Fruit fly (Drosophila melanogaster): ENCODE measurements around the gene CG42507.
A peak's percentile ranks its signal among the peaks of the same experiment; 100 is the strongest.

CG42507 gene

dm6 chr3L:14759097-14759795 is 1.5 kb upstream of the CG42507 start (continued):
- TF ChIP-seq Lpt (GFP tag; optimal IDR thresholded peaks at IDR 0.05): no peak
- peak; percentile 99 for TF ChIP-seq slp2 (GFP tag; optimal IDR thresholded peaks at IDR 0.05)
- TF ChIP-seq CG30431 (GFP tag; optimal IDR thresholded peaks at IDR 0.05): peak; percentile 100
- TF ChIP-seq sna (GFP tag; IDR thresholded peaks at IDR 0.05; ENCODE audit: partially characterized antibody): peak; percentile 49; the same call in 1 of the 2 replicates
- TF ChIP-seq CG17385 (GFP tag; optimal IDR thresholded peaks at IDR 0.05): peak; percentile 100
- TF ChIP-seq Ada2b (GFP tag; IDR thresholded peaks at IDR 0.05): peak; percentile 99
- TF ChIP-seq tll (GFP tag; optimal IDR thresholded peaks at IDR 0.05): peak in 1 of 2 experiments; percentile 81
- TF ChIP-seq Antp (GFP tag; optimal IDR thresholded peaks at IDR 0.05): peak; percentile 98
- peak; percentile 94 for TF ChIP-seq CG30020 (tag; optimal IDR thresholded peaks at IDR 0.05)
- TF ChIP-seq scrt (GFP tag; optimal IDR thresholded peaks at IDR 0.05): peak; percentile 99
- TF ChIP-seq CG11093 (GFP tag; IDR thresholded peaks at IDR 0.05): peak; percentile 99
- TF ChIP-seq CG15514 (GFP tag; optimal IDR thresholded peaks at IDR 0.05): peak; percentile 96
- peak; percentile 99 for TF ChIP-seq zen (tag; optimal IDR thresholded peaks at IDR 0.05)
- peak; percentile 99 for TF ChIP-seq CG13894 (tag; optimal IDR thresholded peaks at IDR 0.05)
- TF ChIP-seq CG18011 (GFP tag; optimal IDR thresholded peaks at IDR 0.05): peak; percentile 94
- peak; percentile 100 for TF ChIP-seq CG15696 (tag; optimal IDR thresholded peaks at IDR 0.05)
- peak; percentile 100 for TF ChIP-seq fd3F (GFP tag; optimal IDR thresholded peaks at IDR 0.05)
- TF ChIP-seq Asciz (GFP tag; optimal IDR thresholded peaks at IDR 0.05): peak; percentile 100
- TF ChIP-seq Side (GFP tag; optimal IDR thresholded peaks at IDR 0.05): peak; percentile 99
- TF ChIP-seq Hr51 (GFP tag; optimal IDR thresholded peaks at IDR 0.05): peak; percentile 99 to 100
- peak; percentile 99 for TF ChIP-seq NC2β (GFP tag; optimal IDR thresholded peaks at IDR 0.05)
- peak; percentile 100 for TF ChIP-seq dysf (GFP tag; IDR thresholded peaks at IDR 0.05)
- TF ChIP-seq Dp (GFP tag; optimal IDR thresholded peaks at IDR 0.05): peak; percentile 60
- TF ChIP-seq MESR4 (GFP tag; optimal IDR thresholded peaks at IDR 0.05): peak; percentile 79
- TF ChIP-seq gsb-n (tag; optimal IDR thresholded peaks at IDR 0.05): peak; percentile 100
- peak; percentile 61; the same call in 2 of the 3 replicates for TF ChIP-seq CG6791 (GFP tag; IDR thresholded peaks at IDR 0.05; ENCODE audit: partially characterized antibody)
- TF ChIP-seq chn (GFP tag; optimal IDR thresholded peaks at IDR 0.05): peak; percentile 99
- TF ChIP-seq HLH4C (GFP tag; IDR thresholded peaks at IDR 0.05; ENCODE audit: partially characterized antibody): no peak
- peak; percentile 100 for TF ChIP-seq Max (GFP tag; optimal IDR thresholded peaks at IDR 0.05)
- TF ChIP-seq Gsc (GFP tag; IDR thresholded peaks at IDR 0.05): peak; percentile 98
- peak; percentile 98 for TF ChIP-seq chm (GFP tag; IDR thresholded peaks at IDR 0.05)
- TF ChIP-seq peb (GFP tag; IDR thresholded peaks at IDR 0.05): peak; percentile 99
- TF ChIP-seq CG1603 (tag; optimal IDR thresholded peaks at IDR 0.05): peak; percentile 94
- TF ChIP-seq kni (GFP tag; optimal IDR thresholded peaks at IDR 0.05): peak; percentile 98
- peak; percentile 100 for TF ChIP-seq CG10543 (GFP tag; optimal IDR thresholded peaks at IDR 0.05)
- peak; percentile 97 for TF ChIP-seq CG8359 (GFP tag; optimal IDR thresholded peaks at IDR 0.05; ENCODE audit: borderline replicate concordance)
- TF ChIP-seq crc (GFP tag; optimal IDR thresholded peaks at IDR 0.05): peak; percentile 98
- peak; percentile 87 for TF ChIP-seq CG7745 (tag; optimal IDR thresholded peaks at IDR 0.05)
- TF ChIP-seq HmgD (GFP tag; optimal IDR thresholded peaks at IDR 0.05): peak; percentile 97
- TF ChIP-seq MTF-1 (GFP tag; optimal IDR thresholded peaks at IDR 0.05; ENCODE audit: borderline replicate concordance): peak; percentile 98
- peak; percentile 73 for TF ChIP-seq CG14860 (GFP tag; IDR thresholded peaks at IDR 0.05; ENCODE audit: partially characterized antibody)
- TF ChIP-seq twi (tag; optimal IDR thresholded peaks at IDR 0.05): peak; percentile 99
- TF ChIP-seq CG12071 (GFP tag; optimal IDR thresholded peaks at IDR 0.05): peak; percentile 99
- peak; percentile 99 for TF ChIP-seq bowl (GFP tag; IDR thresholded peaks at IDR 0.05)
- TF ChIP-seq CG12942 (GFP tag; optimal IDR thresholded peaks at IDR 0.05): peak; percentile 99
- TF ChIP-seq gfzf (GFP tag; optimal IDR thresholded peaks at IDR 0.05): peak; percentile 28
- peak; percentile 34; the same call in 1 of the 4 replicates for TF ChIP-seq Dll (GFP tag; IDR thresholded peaks at IDR 0.05; ENCODE audit: partially characterized antibody)
